Fruit fly (Drosophila melanogaster) whole organism, wandering third instar larva: ENCODE results near the gene kon.

Source experiments
- Abd-B ChIP-seq: fragments of >200 bp; optimal IDR thresholded peaks from 2 replicates; lab custom pipeline; 2017; ENCODE audit warnings: missing biosample characterization, missing genetic modification characterization
- CG32264 ChIP-seq: fragments of 200-800 bp; sonication (Bioruptor generic); optimal IDR thresholded peaks from 2 replicates; lab custom pipeline; 2016; ENCODE audit warnings: missing biosample characterization, missing genetic modification characterization
- CG9705 ChIP-seq: fragments of 200-800 bp; sonication (Bioruptor generic); optimal IDR thresholded peaks from 2 replicates; lab custom pipeline; 2018; ENCODE audit warnings: missing biosample characterization, mild to moderate bottlenecking, missing genetic modification characterization
- CrebA ChIP-seq: fragments of 200-800 bp; sonication (Bioruptor generic); optimal IDR thresholded peaks from 2 replicates; lab custom pipeline; 2016; ENCODE audit warnings: missing biosample characterization, mild to moderate bottlenecking, missing genetic modification characterization, borderline replicate concordance
- Dfd ChIP-seq: fragments of >200 bp; optimal IDR thresholded peaks from 2 replicates; lab custom pipeline; 2017; ENCODE audit warnings: missing biosample characterization, missing genetic modification characterization
- Dif ChIP-seq: fragments of 200-275, 200-300 bp; sonication (Bioruptor generic); optimal IDR thresholded peaks from 2 replicates; lab custom pipeline; 2018; ENCODE audit warnings: missing biosample characterization, missing genetic modification characterization; ENCODE audit not compliant: partially characterized antibody
- GATAd ChIP-seq: sonication (Bioruptor generic); optimal IDR thresholded peaks from 2 replicates; lab custom pipeline; 2016; ENCODE audit warnings: missing biosample characterization, missing genetic modification characterization
- Hnf4 ChIP-seq: fragments of 200-800 bp; sonication (Bioruptor generic); optimal IDR thresholded peaks from 2 replicates; lab custom pipeline; 2016; ENCODE audit warnings: missing biosample characterization, mild to moderate bottlenecking, missing genetic modification characterization
- Hr78 ChIP-seq: fragments of >200 bp; optimal IDR thresholded peaks from 2 replicates; lab custom pipeline; 2017; ENCODE audit warnings: missing biosample characterization, missing genetic modification characterization
- Hr83 ChIP-seq: fragments of 200-300 bp; sonication (Bioruptor generic); optimal IDR thresholded peaks from 2 replicates; lab custom pipeline; 2016; ENCODE audit warnings: missing biosample characterization, mild to moderate bottlenecking, missing genetic modification characterization, moderate library complexity; ENCODE audit not compliant: poor library complexity, severe bottlenecking
- Jra ChIP-seq: sonication (Bioruptor generic); optimal IDR thresholded peaks from 2 replicates; lab custom pipeline; 2016; ENCODE audit warnings: missing biosample characterization, missing genetic modification characterization
- Mio ChIP-seq: sonication (Bioruptor generic); optimal IDR thresholded peaks from 2 replicates; lab custom pipeline; 2016; ENCODE audit warnings: missing biosample characterization, missing genetic modification characterization
- Myc ChIP-seq: fragments of >200 bp; optimal IDR thresholded peaks from 2 replicates; lab custom pipeline; 2017
- N ChIP-seq: fragments of >200 bp; optimal IDR thresholded peaks from 2 replicates; lab custom pipeline; 2018; ENCODE audit warnings: missing biosample characterization, missing external identifiers, missing genetic modification characterization
- Rel ChIP-seq, 2 experiments: fragments of 200-800 bp; sonication (Bioruptor generic) in 1 of 2; optimal IDR thresholded peaks; 2 replicates in 1 of 2; 3 replicates in 1 of 2; lab custom pipeline; 2016 to 2019; ENCODE audit warnings: mild to moderate bottlenecking in 2 of 2, missing biosample characterization in 2 of 2, missing genetic modification characterization in 2 of 2, moderate library complexity in 1 of 2
- Sp1 ChIP-seq: fragments of 200-800 bp; sonication (Bioruptor generic); optimal IDR thresholded peaks from 3 replicates; lab custom pipeline; 2019; ENCODE audit warnings: missing biosample characterization, mild to moderate bottlenecking, missing genetic modification characterization, moderate library complexity
- Vsx2 ChIP-seq: fragments of 200-300, 225-300 bp; sonication (Bioruptor generic); optimal IDR thresholded peaks from 2 replicates; lab custom pipeline; 2018; ENCODE audit warnings: missing biosample characterization, missing genetic modification characterization; ENCODE audit not compliant: partially characterized antibody
- br ChIP-seq: fragments of 200-800 bp; sonication (Bioruptor generic); optimal IDR thresholded peaks from 2 replicates; lab custom pipeline; 2016; ENCODE audit warnings: missing biosample characterization, missing genetic modification characterization
- brk ChIP-seq: fragments of 200-800 bp; sonication (Bioruptor generic); optimal IDR thresholded peaks from 2 replicates; lab custom pipeline; 2016; ENCODE audit warnings: missing biosample characterization, mild to moderate bottlenecking, missing genetic modification characterization
- dl ChIP-seq, 2 experiments: fragments of 175-275, 200-275 bp in 1 of 2; fragments of 200-275 bp in 1 of 2; sonication (Bioruptor generic); optimal IDR thresholded peaks; lab custom pipeline; 2018; ENCODE audit warnings: mild to moderate bottlenecking in 2 of 2, missing biosample characterization in 2 of 2, missing genetic modification characterization in 2 of 2, moderate library complexity in 2 of 2; ENCODE audit not compliant: partially characterized antibody in 2 of 2, insufficient read depth in 1 of 2
- dmrt93B ChIP-seq: fragments of 200-800 bp; sonication (Bioruptor generic); optimal IDR thresholded peaks from 2 replicates; lab custom pipeline; 2018; ENCODE audit warnings: missing biosample characterization, mild to moderate bottlenecking, missing genetic modification characterization
- dsf ChIP-seq: sonication (Bioruptor generic); optimal IDR thresholded peaks from 2 replicates; lab custom pipeline; 2016; ENCODE audit warnings: missing biosample characterization, missing genetic modification characterization, borderline replicate concordance
- ey ChIP-seq: fragments of 200-800 bp; sonication (Bioruptor generic); optimal IDR thresholded peaks from 2 replicates; lab custom pipeline; 2016; ENCODE audit warnings: missing biosample characterization, missing genetic modification characterization
- foxo ChIP-seq, 2 experiments: fragments of 200-800 bp; sonication (Bioruptor generic); optimal IDR thresholded peaks; 2 replicates in 1 of 2; 3 replicates in 1 of 2; lab custom pipeline; 2016 to 2017; ENCODE audit warnings: missing biosample characterization in 2 of 2, missing genetic modification characterization in 2 of 2
- fru ChIP-seq: fragments of 200-800 bp; sonication (Bioruptor generic); optimal IDR thresholded peaks from 3 replicates; lab custom pipeline; 2016; ENCODE audit warnings: missing biosample characterization, mild to moderate bottlenecking, missing genetic modification characterization
- h ChIP-seq: fragments of 200-800 bp; sonication (Bioruptor generic); optimal IDR thresholded peaks from 3 replicates; lab custom pipeline; 2016; ENCODE audit warnings: missing biosample characterization, mild to moderate bottlenecking, missing genetic modification characterization
- jim ChIP-seq: fragments of 175-275, 200-325 bp; sonication (Bioruptor generic); optimal IDR thresholded peaks from 2 replicates; lab custom pipeline; 2016; ENCODE audit warnings: missing biosample characterization, mild to moderate bottlenecking, missing genetic modification characterization
- lola ChIP-seq: fragments of >200 bp; optimal IDR thresholded peaks from 2 replicates; lab custom pipeline; 2017; ENCODE audit warnings: missing biosample characterization, missing genetic modification characterization
- pan ChIP-seq: fragments of >200 bp; optimal IDR thresholded peaks from 2 replicates; lab custom pipeline; 2017
- psq ChIP-seq: fragments of 200-800 bp; sonication (Bioruptor generic); optimal IDR thresholded peaks from 3 replicates; lab custom pipeline; 2017; ENCODE audit warnings: missing biosample characterization, mild to moderate bottlenecking, missing genetic modification characterization, moderate library complexity
- rgr ChIP-seq: fragments of 200-800 bp; sonication (Bioruptor generic); optimal IDR thresholded peaks from 3 replicates; lab custom pipeline; 2016; ENCODE audit warnings: missing biosample characterization, mild to moderate bottlenecking, missing genetic modification characterization
- sage ChIP-seq: fragments of 200-800 bp; sonication (Bioruptor generic); optimal IDR thresholded peaks from 2 replicates; lab custom pipeline; 2016; ENCODE audit warnings: missing biosample characterization, mild to moderate bottlenecking, missing genetic modification characterization
- sv ChIP-seq: fragments of 200-800 bp; sonication (Bioruptor generic); optimal IDR thresholded peaks from 3 replicates; lab custom pipeline; 2016; ENCODE audit warnings: missing biosample characterization, missing genetic modification characterization
- usp ChIP-seq: fragments of >200 bp; optimal IDR thresholded peaks from 2 replicates; lab custom pipeline; 2017; ENCODE audit warnings: missing biosample characterization, missing genetic modification characterization
- woc ChIP-seq: sonication (Bioruptor generic); optimal IDR thresholded peaks from 2 replicates; lab custom pipeline; 2016; ENCODE audit warnings: missing biosample characterization, mild to moderate bottlenecking, missing genetic modification characterization

kon gene

DNA sequence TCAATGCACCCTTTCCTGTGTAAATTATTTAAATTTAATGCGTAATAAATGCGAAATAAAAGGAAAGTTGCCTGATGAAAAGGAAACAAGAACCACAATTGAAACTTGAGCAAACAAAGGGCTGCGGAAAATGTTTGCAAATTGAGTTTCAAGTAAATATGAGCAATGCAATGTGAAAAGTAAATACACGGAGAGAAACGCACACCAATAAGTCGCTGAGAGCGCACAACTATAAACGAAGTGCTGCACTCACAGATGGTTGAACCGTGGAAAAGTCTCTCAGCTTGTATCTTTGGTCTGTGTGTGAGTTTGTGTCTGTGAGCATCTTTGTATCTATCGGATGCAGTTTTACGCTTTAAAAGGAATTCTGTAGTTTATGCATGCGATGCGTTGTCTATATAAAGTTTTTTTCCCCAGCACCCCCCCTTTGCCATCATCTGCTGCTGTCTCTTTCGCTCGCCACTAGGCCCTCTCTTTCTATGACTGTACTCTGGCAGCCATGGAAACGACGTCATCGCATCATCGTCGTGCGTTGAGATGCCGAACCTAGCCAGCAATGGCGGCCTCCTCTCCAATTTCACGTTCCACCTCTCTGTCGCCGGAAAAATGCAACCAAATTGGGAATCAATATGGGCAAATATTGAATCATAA lies 44.0 kb downstream of the kon start:
- TF ChIP-seq dl (GFP tag; optimal IDR thresholded peaks at IDR 0.05; lab: Kevin White, UChicago; ENCODE audit: insufficient read depth in 1 of 2, partially characterized antibody in 2 of 2) = no peak
- TF ChIP-seq brk (GFP tag; lab: Kevin White, UChicago) = no peak
- TF ChIP-seq, all 38 proteins: peak for 0

- TF ChIP-seq h = no peak
- TF ChIP-seq CG32264 = no peak
- TF ChIP-seq CrebA (GFP tag; lab: Kevin White, UChicago) = no peak
- no peak for TF ChIP-seq br (GFP tag; lab: Kevin White, UChicago)
- TF ChIP-seq Sp1 (GFP tag; lab: Kevin White, UChicago) = no peak
- TF ChIP-seq Jra (GFP tag; lab: Kevin White, UChicago) = no peak
- no peak for TF ChIP-seq Vsx2
- TF ChIP-seq psq (GFP tag; lab: Kevin White, UChicago) = no peak
- TF ChIP-seq foxo (GFP tag; optimal IDR thresholded peaks at IDR 0.05; lab: Kevin White, UChicago) = no peak
- TF ChIP-seq ey (GFP tag; lab: Kevin White, UChicago) = no peak
- no peak for TF ChIP-seq brk (GFP tag; lab: Kevin White, UChicago)
- no peak for TF ChIP-seq sv (GFP tag; lab: Kevin White, UChicago)
- no peak for TF ChIP-seq dsf (GFP tag; lab: Kevin White, UChicago)
- no peak for TF ChIP-seq Hr78 (GFP tag; lab: Kevin White, UChicago)
- no peak for TF ChIP-seq woc (GFP tag; lab: Kevin White, UChicago)
- no peak for TF ChIP-seq N (GFP tag; lab: Kevin White, UChicago)
- TF ChIP-seq jim = no peak
These were observed 45.3 kb downstream of the kon start for dm6 chr2L:18458527-18458926.

dm6 chr2L:18456932-18457583 lies 46.7 kb downstream of the kon start:
- TF ChIP-seq jim (peak; percentile 24), Hr78 (GFP tag; lab: Kevin White, UChicago) (no peak), foxo (GFP tag; optimal IDR thresholded peaks at IDR 0.05; lab: Kevin White, UChicago) (no peak), psq (GFP tag; lab: Kevin White, UChicago) (peak; percentile 3), Rel (GFP tag; optimal IDR thresholded peaks at IDR 0.05; lab: Kevin White, UChicago) (no peak), Rel (tag; optimal IDR thresholded peaks at IDR 0.05; lab: Kevin White, UChicago) (peak; percentile 53)

DNA sequence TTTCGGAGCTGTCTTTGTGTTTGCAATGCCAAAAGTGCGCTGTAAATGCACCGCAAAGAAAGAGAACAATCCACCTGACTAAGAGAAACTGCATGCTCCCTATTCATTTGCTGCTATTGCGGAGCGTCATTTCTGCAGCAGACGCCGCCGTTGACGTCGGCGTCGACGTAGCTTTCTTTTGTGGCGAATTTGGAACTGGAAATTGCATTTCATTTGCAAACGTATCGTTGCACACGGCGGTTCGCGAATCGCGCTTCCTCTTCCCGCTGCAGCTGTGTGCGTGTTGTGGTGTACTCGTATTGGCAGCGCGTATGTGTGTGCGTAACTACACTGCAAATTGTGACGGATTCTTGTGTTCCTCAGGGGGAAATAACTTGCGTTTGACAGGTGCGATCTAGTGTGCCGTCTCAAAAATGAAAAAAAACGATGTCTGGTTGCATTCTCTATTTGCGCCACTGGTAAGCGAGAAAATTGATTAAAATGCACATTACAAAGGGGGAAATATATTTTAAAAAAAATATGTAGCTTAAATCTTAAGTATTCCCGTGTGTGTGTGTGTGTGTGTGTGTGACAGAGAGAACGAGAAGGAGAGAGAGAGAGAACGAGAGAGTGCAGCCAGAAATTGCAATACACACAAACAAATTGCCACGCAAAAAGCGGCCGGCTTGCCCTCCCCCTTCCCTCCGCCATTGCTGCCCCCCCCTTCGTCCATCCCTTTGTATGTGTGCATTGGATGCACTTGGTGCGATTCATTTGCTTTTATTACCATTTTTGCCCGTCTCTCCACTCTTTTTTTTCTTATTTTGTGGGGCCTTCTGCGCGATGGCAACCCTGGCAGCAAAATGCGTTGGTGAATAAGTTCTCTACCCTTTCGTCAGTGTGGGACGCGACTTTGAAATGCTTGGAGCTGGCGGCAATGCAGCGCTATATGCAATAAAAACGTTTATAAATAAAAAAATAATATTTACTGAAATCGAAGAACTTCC lies 48.0 kb downstream of the kon start:
- no peak for TF ChIP-seq h
- no peak for TF ChIP-seq Hr78 (GFP tag; lab: Kevin White, UChicago)
- no peak for TF ChIP-seq CrebA (GFP tag; lab: Kevin White, UChicago)
- TF ChIP-seq dl (GFP tag; optimal IDR thresholded peaks at IDR 0.05; lab: Kevin White, UChicago; ENCODE audit: insufficient read depth in 1 of 2, partially characterized antibody in 2 of 2) = no peak
- no peak for TF ChIP-seq Abd-B (GFP tag; lab: Kevin White, UChicago)
- TF ChIP-seq dsf (GFP tag; lab: Kevin White, UChicago) = no peak
- peak; percentile 36 for TF ChIP-seq Vsx2
- peak; percentile 10 for TF ChIP-seq ey (GFP tag; lab: Kevin White, UChicago)
- TF ChIP-seq CG9705 (GFP tag; lab: Kevin White, UChicago) = peak; percentile 22
- no peak for TF ChIP-seq usp (GFP tag; lab: Kevin White, UChicago)
- no peak for TF ChIP-seq pan (lab: Kevin White, UChicago)
- no peak for TF ChIP-seq GATAd (GFP tag; lab: Kevin White, UChicago)
- no peak for TF ChIP-seq Hr83 (GFP tag; lab: Kevin White, UChicago)
- no peak for TF ChIP-seq sage (GFP tag; lab: Kevin White, UChicago)
- peak; percentile 22 for TF ChIP-seq Rel (GFP tag; optimal IDR thresholded peaks at IDR 0.05; lab: Kevin White, UChicago)
- TF ChIP-seq Rel (tag; optimal IDR thresholded peaks at IDR 0.05; lab: Kevin White, UChicago) = peak; percentile 59
- TF ChIP-seq Myc (lab: Kevin White, UChicago) = no peak
- TF ChIP-seq Dfd (GFP tag; lab: Kevin White, UChicago) = no peak
- TF ChIP-seq CG32264 = no peak
- TF ChIP-seq foxo (GFP tag; optimal IDR thresholded peaks at IDR 0.05; lab: Kevin White, UChicago) = peak in 1 of 2 experiments; percentile 33
- TF ChIP-seq dmrt93B = no peak
- TF ChIP-seq brk (GFP tag; lab: Kevin White, UChicago) = no peak
- no peak for TF ChIP-seq br (GFP tag; lab: Kevin White, UChicago)
- no peak for TF ChIP-seq fru
- TF ChIP-seq Mio (GFP tag; lab: Kevin White, UChicago) = no peak
- TF ChIP-seq sv (GFP tag; lab: Kevin White, UChicago) = no peak
- no peak for TF ChIP-seq lola (GFP tag; lab: Kevin White, UChicago)
- peak; percentile 35 for TF ChIP-seq rgr (GFP tag; lab: Kevin White, UChicago)
- no peak for TF ChIP-seq woc (GFP tag; lab: Kevin White, UChicago)
- TF ChIP-seq N (GFP tag; lab: Kevin White, UChicago) = peak; percentile 53
- no peak for TF ChIP-seq Hnf4
- TF ChIP-seq psq (GFP tag; lab: Kevin White, UChicago) = peak; percentile 78
- TF ChIP-seq Dif (GFP tag; lab: Kevin White, UChicago) = peak; percentile 31
- TF ChIP-seq jim = peak; percentile 10
